Worm (Caenorhabditis elegans) whole organism, late embryonic: ENCODE results near the gene K02D10.8.

ENCODE experiments used
- C38D4.7 ChIP-seq: fragments of 200-800 bp; sonication (Bioruptor generic); optimal IDR thresholded peaks from 2 replicates; lab custom pipeline; 2018; ENCODE audit warnings: mild to moderate bottlenecking, missing genetic modification characterization, moderate library complexity, missing compliant biosample characterization
- ahr-1 ChIP-seq: sonication (generic microtip); optimal IDR thresholded peaks from 2 replicates; lab custom pipeline; 2016; ENCODE audit warnings: missing genetic modification characterization, missing compliant biosample characterization
- ama-1 ChIP-seq: fragments of 150-350 bp; optimal IDR thresholded peaks from 2 replicates; lab custom pipeline; 2014
- ceh-14 ChIP-seq: sonication (generic microtip); optimal IDR thresholded peaks from 2 replicates; lab custom pipeline; 2016; ENCODE audit warnings: missing genotype, missing genetic modification characterization, missing compliant biosample characterization
- ceh-18 ChIP-seq: sonication (generic microtip); optimal IDR thresholded peaks from 2 replicates; lab custom pipeline; 2016; ENCODE audit warnings: missing genetic modification characterization, missing compliant biosample characterization
- ceh-19 ChIP-seq: fragments of 200-800 bp; sonication (Bioruptor generic); optimal IDR thresholded peaks from 2 replicates; lab custom pipeline; 2018; ENCODE audit warnings: mild to moderate bottlenecking, missing genetic modification characterization, missing compliant biosample characterization
- ceh-22 ChIP-seq: sonication (generic microtip); optimal IDR thresholded peaks from 2 replicates; lab custom pipeline; 2017; ENCODE audit warnings: missing biosample characterization, missing genetic modification characterization
- ceh-24 ChIP-seq: sonication (generic microtip); optimal IDR thresholded peaks from 2 replicates; lab custom pipeline; 2016; ENCODE audit warnings: mild to moderate bottlenecking, missing genetic modification characterization, missing compliant biosample characterization
- ceh-30 ChIP-seq: fragments of 150-350 bp; optimal IDR thresholded peaks from 2 replicates; lab custom pipeline; 2014; ENCODE audit warnings: missing biosample characterization, missing genetic modification characterization
- ceh-31 ChIP-seq: sonication (generic microtip); optimal IDR thresholded peaks from 2 replicates; lab custom pipeline; 2016; ENCODE audit warnings: missing genetic modification characterization, missing compliant biosample characterization
- ceh-34 ChIP-seq: sonication (generic microtip); optimal IDR thresholded peaks from 2 replicates; lab custom pipeline; 2016; ENCODE audit warnings: mild to moderate bottlenecking, missing genetic modification characterization, missing compliant biosample characterization
- ceh-45 ChIP-seq: fragments of 200-800 bp; sonication (Bioruptor generic); IDR thresholded peaks from 2 replicates; pipeline ENCODE4 v1.3.6; 2022; ENCODE audit warnings: missing genetic modification reagents, missing genetic modification characterization, missing compliant biosample characterization
- ceh-48 ChIP-seq: sonication (generic microtip); optimal IDR thresholded peaks from 2 replicates; lab custom pipeline; 2016; ENCODE audit warnings: missing genetic modification characterization, inconsistent platforms, missing compliant biosample characterization
- ceh-6 ChIP-seq: fragments of 200-800 bp; sonication (Bioruptor generic); optimal IDR thresholded peaks from 2 replicates; lab custom pipeline; 2018; ENCODE audit warnings: mild to moderate bottlenecking, missing genetic modification characterization, missing compliant biosample characterization
- ceh-9 ChIP-seq: sonication (generic microtip); optimal IDR thresholded peaks from 2 replicates; lab custom pipeline; 2016; ENCODE audit warnings: mild to moderate bottlenecking, missing genetic modification characterization, inconsistent platforms, missing compliant biosample characterization
- che-1 ChIP-seq: sonication (generic microtip); optimal IDR thresholded peaks from 2 replicates; lab custom pipeline; 2016; ENCODE audit warnings: mild to moderate bottlenecking, missing genetic modification characterization, missing compliant biosample characterization
- dmd-4 ChIP-seq: sonication (generic microtip); optimal IDR thresholded peaks from 2 replicates; lab custom pipeline; 2016; ENCODE audit warnings: borderline replicate concordance, missing genetic modification characterization, missing compliant biosample characterization
- ets-4 ChIP-seq: sonication (generic microtip); optimal IDR thresholded peaks from 2 replicates; lab custom pipeline; 2016; ENCODE audit warnings: missing genetic modification characterization, missing compliant biosample characterization
- gmeb-2 ChIP-seq: sonication (generic microtip); optimal IDR thresholded peaks from 2 replicates; lab custom pipeline; 2016; ENCODE audit warnings: missing genetic modification characterization, inconsistent platforms, missing compliant biosample characterization
- hlh-15 ChIP-seq: sonication (generic microtip); optimal IDR thresholded peaks from 2 replicates; lab custom pipeline; 2016; ENCODE audit warnings: missing genetic modification characterization, missing compliant biosample characterization
- hlh-30 ChIP-seq: sonication (generic microtip); optimal IDR thresholded peaks from 2 replicates; lab custom pipeline; 2017; ENCODE audit warnings: antibody characterized with exemption, missing genetic modification characterization, missing compliant biosample characterization; ENCODE audit not compliant: insufficient read depth
- hlh-6 ChIP-seq: sonication (generic microtip); optimal IDR thresholded peaks from 2 replicates; lab custom pipeline; 2016; ENCODE audit warnings: missing genotype, missing genetic modification characterization, missing compliant biosample characterization
- hlh-8 ChIP-seq: sonication (generic microtip); optimal IDR thresholded peaks from 2 replicates; lab custom pipeline; 2016; ENCODE audit warnings: missing genotype, missing genetic modification characterization, missing compliant biosample characterization
- lim-6 ChIP-seq: sonication (generic microtip); optimal IDR thresholded peaks from 2 replicates; lab custom pipeline; 2016; ENCODE audit warnings: missing genetic modification characterization, missing compliant biosample characterization
- madf-2 ChIP-seq: sonication (generic microtip); optimal IDR thresholded peaks from 2 replicates; lab custom pipeline; 2017; ENCODE audit warnings: missing genetic modification characterization, missing compliant biosample characterization
- mec-3 ChIP-seq: sonication (generic microtip); optimal IDR thresholded peaks from 2 replicates; lab custom pipeline; 2016; ENCODE audit warnings: borderline replicate concordance, missing genetic modification characterization, missing compliant biosample characterization
- nhr-232 ChIP-seq: sonication (generic microtip); optimal IDR thresholded peaks from 2 replicates; lab custom pipeline; 2016; ENCODE audit warnings: missing genetic modification characterization, missing compliant biosample characterization
- npax-4 ChIP-seq: sonication (generic microtip); optimal IDR thresholded peaks from 2 replicates; lab custom pipeline; 2016; ENCODE audit warnings: missing genetic modification characterization, missing compliant biosample characterization
- pat-9 ChIP-seq: fragments of 200-800 bp; sonication (Bioruptor generic); optimal IDR thresholded peaks from 2 replicates; lab custom pipeline; 2018; ENCODE audit warnings: mild to moderate bottlenecking, missing genetic modification characterization, moderate library complexity, missing compliant biosample characterization
- pqm-1 ChIP-seq: sonication (generic microtip); optimal IDR thresholded peaks from 2 replicates; lab custom pipeline; 2016; ENCODE audit warnings: missing genetic modification characterization, missing compliant biosample characterization
- ref-2 ChIP-seq: sonication (generic microtip); optimal IDR thresholded peaks from 2 replicates; lab custom pipeline; 2016; ENCODE audit warnings: missing genetic modification characterization, missing compliant biosample characterization
- rnt-1 ChIP-seq: sonication (generic microtip); optimal IDR thresholded peaks from 2 replicates; lab custom pipeline; 2016; ENCODE audit warnings: missing genetic modification characterization, missing compliant biosample characterization
- sox-2 ChIP-seq: fragments of 200-800 bp; sonication (Bioruptor generic); IDR thresholded peaks from 2 replicates; pipeline ENCODE4 v1.3.6; 2022; ENCODE audit warnings: missing genetic modification reagents, missing genetic modification characterization, missing compliant biosample characterization
- tbx-2 ChIP-seq: sonication (generic microtip); optimal IDR thresholded peaks from 2 replicates; lab custom pipeline; 2016; ENCODE audit warnings: missing genetic modification characterization, missing compliant biosample characterization
- tbx-7 ChIP-seq: sonication (generic microtip); optimal IDR thresholded peaks from 2 replicates; lab custom pipeline; 2016; ENCODE audit warnings: missing genotype, missing genetic modification characterization, missing compliant biosample characterization
- ttx-3 ChIP-seq: sonication (generic microtip); optimal IDR thresholded peaks from 2 replicates; lab custom pipeline; 2016; ENCODE audit warnings: missing genetic modification reagents, missing genetic modification characterization, missing compliant biosample characterization
- unc-42 ChIP-seq: sonication (generic microtip); optimal IDR thresholded peaks from 2 replicates; lab custom pipeline; 2016; ENCODE audit warnings: missing genotype, missing genetic modification characterization, missing compliant biosample characterization
- unc-55 ChIP-seq: sonication (generic microtip); optimal IDR thresholded peaks from 2 replicates; lab custom pipeline; 2017; ENCODE audit warnings: missing biosample characterization, missing genetic modification reagents, missing genetic modification characterization
- unc-86 ChIP-seq: sonication (generic microtip); optimal IDR thresholded peaks from 2 replicates; lab custom pipeline; 2016; ENCODE audit warnings: missing genetic modification characterization, missing compliant biosample characterization

The K02D10.8 gene

DNA sequence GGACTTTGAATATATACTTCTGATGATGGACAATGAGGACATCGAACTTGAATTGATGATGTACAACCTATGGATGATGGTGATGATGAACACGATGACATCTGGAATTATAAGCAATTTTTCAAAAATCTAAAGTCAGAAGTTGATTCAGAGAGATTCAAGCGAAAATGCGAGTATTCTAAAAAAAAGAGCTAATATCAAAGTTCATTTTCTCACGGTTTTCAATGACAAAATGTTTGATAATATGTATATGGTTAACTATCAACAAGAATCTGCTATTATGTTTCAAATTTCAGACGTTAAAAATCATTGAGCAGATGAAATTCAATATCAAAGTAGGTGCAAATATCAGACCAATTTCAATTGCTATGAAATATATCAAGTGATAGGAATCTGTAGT, 6.3 kb upstream of the K02D10.8 start, which contains the start of gene K02D10.4:
TSS of gene K02D10.4 (minus strand) at position 101 of the 400 bp plus-strand sequence.
- no peak for TF ChIP-seq tbx-7
- TF ChIP-seq pqm-1 (tag; lab: Kevin White, UChicago) = no peak
- TF ChIP-seq ceh-31 (tag; lab: Kevin White, UChicago) = no peak
- TF ChIP-seq gmeb-2 (tag; lab: Kevin White, UChicago) = no peak
- no peak for TF ChIP-seq ceh-6 (GFP tag; lab: Kevin White, UChicago)
- TF ChIP-seq ref-2 = no peak
- no peak for TF ChIP-seq ttx-3
- TF ChIP-seq nhr-232 (tag; lab: Kevin White, UChicago) = no peak
- TF ChIP-seq pat-9 (tag; lab: Kevin White, UChicago) = no peak
- TF ChIP-seq mec-3 (tag; lab: Kevin White, UChicago) = no peak
- no peak for TF ChIP-seq sox-2
- no peak for TF ChIP-seq unc-42 (tag; lab: Kevin White, UChicago)
- no peak for TF ChIP-seq unc-86 (tag; lab: Kevin White, UChicago)
- TF ChIP-seq hlh-15 (tag; lab: Kevin White, UChicago) = no peak
- TF ChIP-seq, all 69 proteins: peak for 0

DNA sequence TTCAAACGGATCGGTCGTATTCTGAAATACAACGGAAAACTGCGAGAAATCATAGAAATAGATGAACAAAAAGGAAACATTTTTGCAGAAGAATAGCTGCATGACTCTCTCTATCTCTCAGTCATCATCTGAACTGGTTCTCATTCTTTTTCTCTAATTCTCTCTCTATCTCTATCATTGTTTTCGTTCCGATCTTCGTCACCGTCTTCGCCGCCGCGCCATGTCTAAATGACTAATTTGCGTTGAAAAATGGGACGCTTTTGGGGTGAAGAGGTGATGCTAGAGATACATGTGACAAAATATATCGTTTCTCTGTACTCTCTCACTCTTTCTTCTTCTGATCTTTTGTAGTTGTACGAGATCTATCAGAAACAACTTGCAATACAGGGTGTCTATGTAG, 5.7 kb upstream of the K02D10.8 start:
- TF ChIP-seq ttx-3 (no peak), hlh-6 (tag; lab: Kevin White, UChicago) (no peak)

DNA sequence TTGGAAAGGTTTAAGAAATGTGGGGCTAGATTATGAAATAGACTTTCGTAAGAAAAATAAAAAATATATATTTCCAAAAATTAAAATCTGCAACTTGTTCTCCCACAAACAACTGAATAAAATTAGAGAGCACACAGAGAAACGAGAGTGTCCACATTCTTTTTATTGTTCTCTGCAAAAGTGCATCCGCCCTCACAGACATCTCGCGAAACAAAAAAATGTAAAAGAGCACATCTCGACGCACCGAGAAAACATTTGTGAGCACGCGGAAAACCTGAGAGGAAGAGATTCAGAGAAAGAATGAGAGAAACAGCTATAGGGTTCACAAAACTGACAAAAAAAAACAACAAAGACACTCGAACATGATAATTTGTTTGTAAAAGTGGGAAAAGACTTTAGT, 4.1 kb upstream of the K02D10.8 start:
- TF ChIP-seq ceh-22 (tag; lab: Kevin White, UChicago) (no peak), ceh-31 (tag; lab: Kevin White, UChicago) (peak; percentile 14)
- TF ChIP-seq, all 69 proteins: peak for 1

DNA sequence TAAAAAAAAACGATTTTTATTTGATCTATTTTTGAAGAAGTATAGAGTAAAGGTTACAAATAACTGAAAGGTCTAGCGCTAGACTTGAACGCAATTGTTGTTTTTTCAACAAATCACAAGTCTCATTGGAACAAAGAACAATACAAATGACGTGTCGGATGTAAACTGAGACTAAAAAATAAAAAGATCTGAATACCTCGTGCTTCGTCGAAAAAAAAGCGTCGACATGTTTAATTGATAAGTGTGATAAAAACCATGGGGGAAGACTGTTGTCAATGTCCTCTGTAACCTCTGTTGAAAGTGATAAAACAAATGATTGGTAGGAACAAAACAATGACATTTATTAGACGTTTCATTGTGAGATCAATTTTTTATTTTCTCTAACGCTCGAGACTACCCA, 3.4 kb upstream of the K02D10.8 start:
- TF ChIP-seq ets-4 (tag; lab: Kevin White, UChicago) (no peak), npax-4 (no peak), ama-1 (no peak), ahr-1 (tag; lab: Kevin White, UChicago) (no peak)

DNA sequence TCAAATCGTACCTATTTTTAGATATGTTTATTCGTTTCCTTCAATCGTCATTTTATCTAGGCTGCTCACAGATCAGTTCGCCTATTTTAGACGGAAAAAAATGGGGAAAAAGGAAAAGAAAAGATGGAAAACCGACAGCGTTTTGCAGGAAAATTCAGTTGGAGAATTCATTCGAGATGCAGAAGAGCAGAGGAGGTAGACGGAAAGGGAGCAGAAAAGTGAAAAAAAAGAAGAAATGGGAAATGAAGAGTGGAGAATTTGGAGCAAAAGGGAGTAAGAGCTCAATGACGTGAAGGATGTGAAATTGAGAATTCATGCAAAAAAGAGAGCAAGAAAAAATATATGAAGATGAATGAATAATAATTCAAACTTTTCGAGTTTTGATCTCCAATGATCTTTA, 1.7 kb upstream of the K02D10.8 start:
- TF ChIP-seq ceh-18 (tag; lab: Kevin White, UChicago) = peak; percentile 9
- TF ChIP-seq che-1 (tag; lab: Kevin White, UChicago) = no peak

DNA sequence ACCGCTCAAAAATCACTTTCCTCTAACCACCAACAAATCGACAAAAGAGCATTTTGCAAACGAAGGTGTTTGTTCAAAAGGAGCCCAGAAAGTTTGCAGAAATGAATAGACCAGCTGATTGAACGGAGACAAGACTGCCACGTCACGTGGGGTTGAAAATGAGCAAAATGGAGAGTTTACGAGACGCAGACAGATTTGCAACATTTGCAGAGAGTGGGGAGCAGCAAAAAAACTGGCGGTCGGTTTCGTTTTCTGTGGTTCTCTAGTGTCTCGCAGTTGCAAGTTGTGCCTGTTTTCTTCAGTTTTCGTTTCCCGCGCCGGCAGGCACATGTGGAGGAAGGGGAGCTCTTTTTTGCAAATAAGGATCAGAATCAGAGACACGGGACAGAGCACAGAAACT, 751 bp upstream of the K02D10.8 start:
- TF ChIP-seq hlh-30 (tag; lab: Kevin White, UChicago) (peak; percentile 58), ceh-18 (tag; lab: Kevin White, UChicago) (peak; percentile 65), lim-6 (tag; lab: Kevin White, UChicago) (no peak)

DNA sequence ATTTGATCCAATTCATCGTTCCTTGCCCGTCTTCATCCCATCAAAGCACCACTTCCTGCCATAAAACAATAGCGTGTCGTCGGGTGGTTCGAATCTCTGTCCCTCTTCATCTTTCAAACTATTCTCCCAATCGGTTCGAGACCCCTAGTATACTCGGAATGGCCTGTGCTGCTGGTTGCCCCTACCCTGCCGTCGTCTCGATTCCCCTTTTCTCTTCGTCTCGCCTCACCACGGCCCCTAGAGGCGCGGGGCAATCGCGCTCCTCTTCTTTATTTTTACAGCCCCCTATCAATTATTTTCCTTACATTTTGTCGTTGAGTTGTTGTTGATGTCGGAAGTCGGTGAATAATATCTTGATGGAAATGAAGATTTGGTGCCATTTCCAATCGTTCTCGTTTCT, 2.5 kb downstream of the K02D10.8 start:
- TF ChIP-seq tbx-2 (tag; lab: Kevin White, UChicago) (peak; percentile 32), gmeb-2 (tag; lab: Kevin White, UChicago) (no peak), ceh-45 (GFP tag; lab: Robert Waterston, UW) (no peak), ceh-30 (tag; lab: Kevin White, UChicago) (no peak), ceh-31 (tag; lab: Kevin White, UChicago) (peak; percentile 29), rnt-1 (tag; lab: Kevin White, UChicago) (no peak), unc-55 (GFP tag; lab: Kevin White, UChicago) (no peak), pat-9 (tag; lab: Kevin White, UChicago) (no peak), ceh-14 (tag; lab: Kevin White, UChicago) (peak; percentile 17), dmd-4 (tag; lab: Kevin White, UChicago) (no peak), ceh-9 (tag; lab: Kevin White, UChicago) (no peak), ceh-34 (no peak), C38D4.7 (GFP tag; lab: Kevin White, UChicago) (no peak), ttx-3 (no peak), lim-6 (tag; lab: Kevin White, UChicago) (no peak), ceh-18 (tag; lab: Kevin White, UChicago) (no peak), hlh-8 (tag; lab: Kevin White, UChicago) (no peak), ceh-24 (tag; lab: Kevin White, UChicago) (no peak), nhr-232 (tag; lab: Kevin White, UChicago) (no peak), ceh-19 (GFP tag; lab: Kevin White, UChicago) (no peak), ahr-1 (tag; lab: Kevin White, UChicago) (no peak), unc-42 (tag; lab: Kevin White, UChicago) (peak; percentile 14), madf-2 (no peak), ceh-48 (tag; lab: Kevin White, UChicago) (no peak)
- TF ChIP-seq, all 69 proteins: peak for 4
